Fruit fly (Drosophila melanogaster) S2 (cell line): Measurements from ENCODE around the gene Tengl2.
A peak's percentile ranks its signal among the peaks of the same experiment; 100 is the strongest.

ENCODE experiments used
- CG8478 ChIP-seq: fragments of >200 bp; optimal IDR thresholded peaks from 2 replicates; lab custom pipeline; 2018
- CTCF ChIP-seq, 2 experiments: fragments of >200 bp; optimal IDR thresholded peaks; 2 replicates each; lab custom pipeline; 2018

Tengl2 gene

dm6 chr2L:2202853-2203717 lies 36.1 kb downstream of the Tengl2 start:
- TF ChIP-seq CG8478 (lab: Kevin White, UChicago) (no peak), CTCF (optimal IDR thresholded peaks at IDR 0.05; lab: Kevin White, UChicago) (no peak)

- TF ChIP-seq CG8478 (lab: Kevin White, UChicago) (no peak), CTCF (optimal IDR thresholded peaks at IDR 0.05; lab: Kevin White, UChicago) (no peak)
Measured at dm6 chr2L:2202018-2202852, 36.9 kb downstream of the Tengl2 start.

dm6 chr2L:2201107-2201561 lies 38.0 kb downstream of the Tengl2 start:
- no peak for TF ChIP-seq CG8478 (lab: Kevin White, UChicago)
- no peak for TF ChIP-seq CTCF (optimal IDR thresholded peaks at IDR 0.05; lab: Kevin White, UChicago)

DNA sequence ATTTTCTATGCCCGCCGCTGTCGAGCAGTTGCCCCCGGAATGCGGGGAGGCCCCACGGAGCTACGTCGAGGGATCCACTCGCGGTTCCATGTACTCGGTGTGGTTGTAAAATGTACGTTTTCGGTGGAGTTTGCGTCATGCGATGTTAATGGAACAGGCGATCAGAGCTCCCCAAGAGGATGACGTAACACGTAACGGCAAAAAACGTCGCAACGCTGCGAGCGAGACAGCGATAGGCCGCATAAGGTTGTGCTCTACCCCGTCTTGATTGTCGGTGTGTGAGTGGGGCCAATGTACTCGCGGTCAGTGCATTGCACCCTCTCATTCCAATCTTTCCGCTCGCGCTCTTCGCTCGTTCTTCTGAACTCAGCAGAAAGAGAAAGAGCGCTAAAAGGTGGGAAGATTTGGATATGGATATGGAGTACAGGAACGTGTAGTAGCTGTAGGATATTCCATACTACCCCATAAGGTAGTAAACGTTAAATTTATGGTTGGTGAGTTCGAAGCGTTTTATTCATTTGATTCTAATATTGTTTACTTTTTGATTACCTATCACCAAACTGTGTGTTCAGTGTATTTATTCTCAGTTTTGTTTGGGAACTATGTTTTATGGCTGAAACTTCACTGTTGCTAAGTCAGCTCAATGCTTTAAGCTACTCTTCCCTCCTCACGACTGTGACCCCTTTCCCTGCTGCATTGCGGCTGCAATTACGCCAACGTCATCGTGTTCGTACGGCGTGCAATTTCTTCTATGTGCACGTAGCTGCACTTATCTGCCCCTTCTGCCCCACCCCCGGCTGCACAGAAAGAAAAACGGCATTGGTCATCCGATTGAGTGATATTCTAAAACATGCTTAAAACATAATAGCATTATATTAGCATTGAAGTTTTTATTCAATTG lies 38.8 kb downstream of the Tengl2 start:
- no peak for TF ChIP-seq CG8478 (lab: Kevin White, UChicago)
- TF ChIP-seq CTCF (optimal IDR thresholded peaks at IDR 0.05; lab: Kevin White, UChicago) = no peak

- TF ChIP-seq CG8478 (lab: Kevin White, UChicago) (no peak), CTCF (optimal IDR thresholded peaks at IDR 0.05; lab: Kevin White, UChicago) (no peak)
Measured at dm6 chr2L:2199433-2199796, 39.8 kb downstream of the Tengl2 start.

DNA sequence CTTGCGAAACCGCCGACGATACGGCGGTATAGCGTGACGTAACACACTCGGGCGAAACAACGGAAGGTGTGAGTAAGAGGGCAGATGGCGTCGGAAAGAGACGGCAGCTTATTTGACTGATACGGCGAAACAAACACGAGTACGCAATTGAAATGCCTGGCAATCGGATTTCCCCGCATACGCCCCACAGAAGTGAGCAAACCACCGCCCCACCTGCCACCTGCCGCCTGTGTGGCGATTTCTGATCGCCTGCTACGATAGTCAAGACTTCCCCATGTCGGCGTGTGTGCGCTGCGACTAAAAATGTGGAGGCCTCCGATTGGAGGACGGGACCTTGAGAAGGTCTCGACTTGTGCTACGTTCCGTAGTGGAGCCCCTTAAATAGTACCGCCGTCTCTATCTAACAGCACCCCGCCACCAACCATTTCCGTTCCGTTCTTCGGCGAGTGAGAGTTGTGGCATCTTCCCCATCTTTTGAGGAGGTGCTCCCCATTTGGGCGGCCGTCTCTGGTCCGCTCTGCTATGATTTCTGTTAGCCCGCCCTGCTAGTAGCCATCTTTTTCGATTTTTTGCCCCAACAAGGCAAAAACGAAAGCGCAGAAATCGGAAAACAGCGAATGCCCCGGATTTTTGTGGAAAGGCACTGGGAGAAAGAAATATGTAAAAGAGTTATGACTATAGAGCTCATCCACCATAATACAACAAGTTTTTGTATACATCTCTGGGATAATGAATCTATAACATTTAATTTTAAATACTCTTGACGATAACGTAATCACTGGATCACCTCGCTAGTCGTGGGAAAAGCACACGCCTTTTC lies 40.4 kb downstream of the Tengl2 start:
- TF ChIP-seq CG8478 (lab: Kevin White, UChicago) (peak; percentile 31), CTCF (optimal IDR thresholded peaks at IDR 0.05; lab: Kevin White, UChicago) (no peak)

dm6 chr2L:2198119-2198494 lies 41.1 kb downstream of the Tengl2 start:
- TF ChIP-seq CTCF (optimal IDR thresholded peaks at IDR 0.05; lab: Kevin White, UChicago) (no peak), CG8478 (lab: Kevin White, UChicago) (no peak)

DNA sequence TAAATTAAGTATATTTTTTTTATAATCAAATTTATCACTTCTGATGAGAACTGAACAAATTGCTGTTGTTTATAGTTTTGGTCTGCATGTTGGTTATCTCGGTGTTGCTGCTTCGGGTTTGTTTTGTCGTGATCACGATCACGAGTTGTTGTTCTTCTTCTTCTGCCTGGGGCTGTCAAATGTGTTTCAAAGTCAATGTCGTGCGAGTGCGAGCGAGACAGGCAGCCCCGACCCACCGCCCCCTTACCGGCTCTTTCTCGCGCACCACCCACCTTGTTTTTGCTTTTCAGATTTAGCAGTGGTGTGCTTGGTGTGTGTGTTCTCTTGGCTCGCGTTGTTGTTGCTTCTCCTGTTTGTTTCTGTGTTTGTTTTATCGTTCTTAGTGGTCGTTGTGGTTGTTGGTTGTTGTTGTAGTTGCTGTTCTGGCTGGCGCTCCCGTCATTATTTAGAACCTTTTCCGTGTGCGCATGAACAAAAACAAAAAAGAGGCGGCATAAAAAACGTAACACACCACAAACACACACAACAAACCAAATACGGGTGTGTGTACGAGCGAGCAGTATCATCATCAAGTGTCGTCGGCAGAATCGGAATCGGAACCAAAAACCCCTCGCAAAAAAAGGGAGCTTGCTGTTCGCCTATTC lies 41.6 kb downstream of the Tengl2 start, which contains the start of gene COX7AL2:
TSS of gene COX7AL2 (minus strand) at position 438 of the 644 bp plus-strand sequence.
- TF ChIP-seq CG8478 (lab: Kevin White, UChicago) (no peak), CTCF (optimal IDR thresholded peaks at IDR 0.05; lab: Kevin White, UChicago) (no peak)

DNA sequence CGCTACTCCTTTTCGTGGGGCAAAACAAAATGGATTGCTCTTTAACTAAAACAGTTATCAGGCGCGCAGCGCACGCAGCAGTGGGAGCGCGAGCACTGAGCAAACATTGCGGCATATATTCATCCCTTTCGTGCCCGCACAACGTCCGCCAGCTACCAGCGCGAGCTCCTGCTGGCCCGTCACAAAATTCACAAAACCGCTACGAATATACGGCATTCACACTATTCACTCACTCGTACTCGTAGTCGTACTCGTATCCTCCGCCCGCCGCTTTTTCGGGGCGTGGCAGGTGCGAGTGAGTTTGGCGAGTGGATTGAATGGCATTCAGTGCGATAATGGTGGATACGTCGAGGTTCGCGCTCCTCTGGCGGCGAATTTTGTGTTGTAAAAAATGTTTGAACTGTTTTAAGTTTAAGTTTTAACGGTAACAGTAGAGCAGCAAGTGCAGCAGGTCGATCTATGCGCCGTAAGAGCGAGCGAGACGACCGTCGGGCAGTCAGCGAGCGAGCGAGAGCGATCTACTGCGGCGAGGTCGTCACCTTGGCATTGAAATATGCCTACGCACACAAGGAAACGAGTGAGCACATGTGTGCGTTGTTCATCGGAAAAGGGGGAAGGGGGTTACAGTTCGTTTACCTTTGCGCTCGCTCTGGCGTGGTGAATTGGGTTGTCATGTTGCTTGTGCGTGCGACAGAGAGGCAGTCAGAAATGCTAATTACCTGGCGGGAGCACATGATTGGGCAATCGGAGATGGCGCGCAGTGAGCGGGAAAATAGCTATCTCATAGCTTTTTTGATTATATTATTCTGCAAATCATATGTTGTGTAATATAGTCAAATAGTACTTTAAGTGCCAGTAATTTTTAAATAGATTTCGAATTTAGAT lies 42.4 kb downstream of the Tengl2 start:
- TF ChIP-seq CTCF (optimal IDR thresholded peaks at IDR 0.05; lab: Kevin White, UChicago) (no peak), CG8478 (lab: Kevin White, UChicago) (no peak)

DNA sequence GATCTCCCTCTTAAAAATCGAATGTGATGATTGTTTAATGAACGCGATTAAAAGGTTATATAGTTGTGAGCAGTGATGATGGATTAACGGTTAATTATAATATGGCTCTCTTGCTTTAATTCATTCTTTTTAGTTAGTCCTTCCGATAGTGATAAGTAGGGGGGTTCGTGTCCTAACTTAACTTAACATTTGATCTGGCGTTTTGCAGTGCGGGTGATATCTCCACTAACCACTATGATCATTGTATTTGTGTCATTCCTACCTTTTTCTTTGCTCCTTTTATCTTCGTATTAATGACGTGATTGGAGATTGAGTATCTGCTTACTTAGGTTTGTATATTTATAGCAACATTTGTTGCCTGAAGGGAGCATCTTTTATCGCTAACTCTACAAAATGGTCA lies 43.9 kb downstream of the Tengl2 start:
- TF ChIP-seq CTCF (optimal IDR thresholded peaks at IDR 0.05; lab: Kevin White, UChicago) (peak; percentile 51 to 54), CG8478 (lab: Kevin White, UChicago) (no peak)

- TF ChIP-seq CG8478 (lab: Kevin White, UChicago) = no peak
- TF ChIP-seq CTCF (optimal IDR thresholded peaks at IDR 0.05; lab: Kevin White, UChicago) = no peak
Measured at dm6 chr2L:2194305-2194828, 44.8 kb downstream of the Tengl2 start.

DNA sequence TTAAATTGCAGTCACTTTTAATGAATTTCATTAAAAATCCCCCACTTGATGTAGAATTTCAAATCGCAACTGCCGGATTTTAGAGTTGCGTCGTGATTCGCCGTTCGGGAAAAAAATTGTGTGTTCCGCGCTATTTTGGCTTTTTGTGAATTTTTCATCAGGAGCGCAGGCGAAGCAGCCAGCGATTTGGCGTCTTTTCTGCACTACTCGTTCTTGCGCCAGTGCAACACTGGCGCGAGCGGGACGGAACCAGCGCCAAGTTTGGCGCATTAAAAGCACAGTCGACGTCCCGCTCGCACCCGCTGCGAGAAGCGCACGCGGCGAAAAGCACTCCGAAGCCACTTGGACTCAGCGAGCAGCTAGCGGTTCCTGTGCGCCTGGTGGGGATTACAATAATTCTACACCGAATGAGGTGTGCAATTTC lies 45.8 kb downstream of the Tengl2 start:
- TF ChIP-seq CG8478 (lab: Kevin White, UChicago) (no peak), CTCF (optimal IDR thresholded peaks at IDR 0.05; lab: Kevin White, UChicago) (peak in 1 of 2 experiments; percentile 10)
